Worm (Caenorhabditis elegans): Measurements from ENCODE around the gene T04A6.1.

DNA sequence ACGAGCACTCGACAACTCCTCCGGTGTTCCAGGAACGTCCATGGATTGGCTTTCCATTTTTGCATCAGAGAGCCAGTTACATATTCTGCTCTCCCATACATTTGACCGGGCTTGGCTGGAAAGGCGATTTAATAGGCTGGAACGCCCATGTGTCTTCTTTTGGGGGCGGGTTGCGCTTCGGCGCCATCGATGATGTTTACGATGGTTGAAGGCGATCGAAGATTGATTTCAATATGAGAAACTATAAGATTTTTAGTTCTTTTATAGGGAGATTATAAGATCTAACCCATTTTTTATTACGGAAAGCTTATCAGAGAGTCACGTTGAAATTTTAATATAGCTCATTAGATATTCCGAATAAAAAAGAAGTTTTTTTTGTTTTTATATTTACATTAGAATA lies 7.2 kb upstream of the T04A6.1 start, which contains the start of gene nsph-4.3:
- TF ChIP-seq W03F9.2 (tag; optimal IDR thresholded peaks at IDR 0.05) (no peak), dao-5 (tag; optimal IDR thresholded peaks at IDR 0.05) (no peak), him-1 (tag; optimal IDR thresholded peaks at IDR 0.05) (no peak)
